Worm (Caenorhabditis elegans) whole organism, early embryonic: ENCODE data around the gene Y43F4B.10.
A peak's percentile ranks its signal among the peaks of the same experiment; 100 is the strongest.

Experiments used
- B0310.2 ChIP-seq: sonication (generic microtip); optimal IDR thresholded peaks from 2 replicates; lab custom pipeline; 2016; ENCODE audit warnings: mild to moderate bottlenecking, missing genetic modification characterization, missing compliant biosample characterization
- F13C5.2 ChIP-seq: sonication (generic microtip); optimal IDR thresholded peaks from 2 replicates; lab custom pipeline; 2017; ENCODE audit warnings: mild to moderate bottlenecking, missing genetic modification characterization, inconsistent platforms, missing compliant biosample characterization
- aly-1 ChIP-seq: sonication (generic microtip); optimal IDR thresholded peaks from 2 replicates; lab custom pipeline; 2016; ENCODE audit warnings: missing genetic modification characterization, missing compliant biosample characterization
- ama-1 ChIP-seq: fragments of 150-350 bp; optimal IDR thresholded peaks from 2 replicates; lab custom pipeline; 2014
- ceh-13 ChIP-seq: fragments of 200-800 bp; sonication (Bioruptor generic); optimal IDR thresholded peaks from 2 replicates; lab custom pipeline; 2018; ENCODE audit warnings: mild to moderate bottlenecking, missing genetic modification characterization, missing compliant biosample characterization
- ets-7 ChIP-seq: sonication (generic microtip); optimal IDR thresholded peaks from 2 replicates; lab custom pipeline; 2016; ENCODE audit warnings: missing genotype, missing genetic modification characterization, missing compliant biosample characterization
- flt-1 ChIP-seq: fragments of 200-800 bp; sonication (Bioruptor generic); IDR thresholded peaks from 2 replicates; pipeline ENCODE4 v1.3.6; 2022; ENCODE audit warnings: missing genetic modification characterization, missing compliant biosample characterization
- hmbx-1 ChIP-seq: sonication (generic microtip); optimal IDR thresholded peaks from 2 replicates; lab custom pipeline; 2016; ENCODE audit warnings: mild to moderate bottlenecking, missing genetic modification characterization, missing compliant biosample characterization
- hmg-4 ChIP-seq: fragments of 200-800 bp; sonication (Bioruptor generic); optimal IDR thresholded peaks from 2 replicates; lab custom pipeline; 2018; ENCODE audit warnings: mild to moderate bottlenecking, missing genetic modification characterization, missing compliant biosample characterization
- hnd-1 ChIP-seq: sonication (generic microtip); optimal IDR thresholded peaks from 2 replicates; lab custom pipeline; 2016; ENCODE audit warnings: missing genetic modification characterization, missing compliant biosample characterization
- pes-1 ChIP-seq: fragments of 200-800 bp; sonication (Bioruptor generic); IDR thresholded peaks from 2 replicates; pipeline ENCODE4 v1.3.6; 2022; ENCODE audit warnings: missing genetic modification reagents, missing genetic modification characterization, missing compliant biosample characterization
- scrt-1 ChIP-seq: fragments of 200-800 bp; sonication (Bioruptor generic); IDR thresholded peaks from 2 replicates; pipeline ENCODE4 v1.3.6; 2022; ENCODE audit warnings: missing genetic modification characterization, missing compliant biosample characterization
- sea-1 ChIP-seq: fragments of 200-800 bp; sonication (Bioruptor generic); conservative IDR thresholded peaks from 2 replicates; pipeline ENCODE4 v1.3.6; 2022; ENCODE audit warnings: missing genetic modification characterization, missing compliant biosample characterization
- tbx-11 ChIP-seq: fragments of 200-800 bp; sonication (Bioruptor generic); IDR thresholded peaks from 2 replicates; pipeline ENCODE4 v1.3.6; 2022; ENCODE audit warnings: missing genetic modification characterization, missing compliant biosample characterization
- tbx-37 ChIP-seq: fragments of 200-800 bp; sonication (Bioruptor generic); conservative IDR thresholded peaks from 2 replicates; pipeline ENCODE4 v1.3.6; 2022; ENCODE audit warnings: missing genetic modification reagents, missing genetic modification characterization, missing compliant biosample characterization
- tra-4 ChIP-seq: sonication (generic microtip); optimal IDR thresholded peaks from 2 replicates; lab custom pipeline; 2017; ENCODE audit warnings: missing genetic modification characterization, missing compliant biosample characterization

Y43F4B.10 gene

ce11 chrIII:13275784-13276183 is 38.1 kb upstream of the Y43F4B.10 start:
- TF ChIP-seq flt-1: no peak
- peak; percentile 42 for TF ChIP-seq hmg-4 (GFP tag; lab: Kevin White, UChicago)
- TF ChIP-seq tbx-37 (GFP tag; lab: Robert Waterston, UW): no peak

ce11 chrIII:13276958-13277357 is 36.9 kb upstream of the Y43F4B.10 start, which contains the start of gene unc-64:
Gene unc-64, plus strand, starts transcription at chrIII:13277258.
- no peak for TF ChIP-seq tbx-11 (GFP tag; lab: Robert Waterston, UW)
- no peak for TF ChIP-seq aly-1
- TF ChIP-seq pes-1: no peak
- TF ChIP-seq hnd-1 (tag; lab: Kevin White, UChicago): no peak
- no peak for TF ChIP-seq flt-1
- TF ChIP-seq ama-1: no peak
- TF ChIP-seq ceh-13 (GFP tag; lab: Kevin White, UChicago): no peak
- no peak for TF ChIP-seq B0310.2 (tag; lab: Kevin White, UChicago)
- TF ChIP-seq hmbx-1 (tag; lab: Kevin White, UChicago): no peak
- no peak for TF ChIP-seq F13C5.2
- no peak for TF ChIP-seq sea-1 (GFP tag; lab: Robert Waterston, UW)
- TF ChIP-seq ets-7: no peak
- no peak for TF ChIP-seq tbx-37 (GFP tag; lab: Robert Waterston, UW)
- no peak for TF ChIP-seq hmg-4 (GFP tag; lab: Kevin White, UChicago)
- no peak for TF ChIP-seq tra-4 (tag; lab: Kevin White, UChicago)
- TF ChIP-seq scrt-1 (GFP tag; lab: Robert Waterston, UW): no peak

ce11 chrIII:13277881-13278500 is 35.9 kb upstream of the Y43F4B.10 start:
- no peak for TF ChIP-seq tra-4 (tag; lab: Kevin White, UChicago)
- no peak for TF ChIP-seq pes-1
- TF ChIP-seq F13C5.2: no peak
- no peak for TF ChIP-seq flt-1
- TF ChIP-seq hnd-1 (tag; lab: Kevin White, UChicago): no peak
- no peak for TF ChIP-seq aly-1
- no peak for TF ChIP-seq hmbx-1 (tag; lab: Kevin White, UChicago)
- no peak for TF ChIP-seq scrt-1 (GFP tag; lab: Robert Waterston, UW)
- TF ChIP-seq tbx-11 (GFP tag; lab: Robert Waterston, UW): no peak
- no peak for TF ChIP-seq ets-7
- no peak for TF ChIP-seq tbx-37 (GFP tag; lab: Robert Waterston, UW)
- no peak for TF ChIP-seq ceh-13 (GFP tag; lab: Kevin White, UChicago)
- no peak for TF ChIP-seq ama-1
- TF ChIP-seq hmg-4 (GFP tag; lab: Kevin White, UChicago): no peak

- no peak for TF ChIP-seq ets-7
- no peak for TF ChIP-seq B0310.2 (tag; lab: Kevin White, UChicago)
- TF ChIP-seq ama-1: no peak
- TF ChIP-seq tra-4 (tag; lab: Kevin White, UChicago): no peak
- no peak for TF ChIP-seq F13C5.2
- no peak for TF ChIP-seq pes-1
- no peak for TF ChIP-seq flt-1
- TF ChIP-seq sea-1 (GFP tag; lab: Robert Waterston, UW): no peak
Observed at ce11 chrIII:13285421-13285820, 28.4 kb upstream of the Y43F4B.10 start, which contains the start of gene F56A8.8. Gene F56A8.8, plus strand, starts transcription at chrIII:13285721.

ce11 chrIII:13292971-13293514 is 20.8 kb upstream of the Y43F4B.10 start, which contains the start of gene set-25:
Gene set-25, minus strand, starts transcription at chrIII:13293090.
- peak; percentile 80 for TF ChIP-seq pes-1
- TF ChIP-seq sea-1 (GFP tag; lab: Robert Waterston, UW): peak; percentile 53; the same call in 1 of the 2 replicates
- peak; percentile 14 for TF ChIP-seq ceh-13 (GFP tag; lab: Kevin White, UChicago)
- peak; percentile 51; the same call in 1 of the 2 replicates for TF ChIP-seq tbx-11 (GFP tag; lab: Robert Waterston, UW)
- peak; percentile 47; the same call in 1 of the 2 replicates for TF ChIP-seq scrt-1 (GFP tag; lab: Robert Waterston, UW)

ce11 chrIII:13296289-13296874 is 17.5 kb upstream of the Y43F4B.10 start, which contains the start of gene npp-18:
Gene npp-18, plus strand, starts transcription at chrIII:13296853.
- peak; percentile 87 for TF ChIP-seq sea-1 (GFP tag; lab: Robert Waterston, UW)
- TF ChIP-seq tbx-11 (GFP tag; lab: Robert Waterston, UW): peak; percentile 83
- peak; percentile 83 for TF ChIP-seq pes-1
- TF ChIP-seq tbx-37 (GFP tag; lab: Robert Waterston, UW): peak; percentile 75; the same call in 1 of the 2 replicates
- peak; percentile 73 for TF ChIP-seq flt-1
- peak; percentile 84 for TF ChIP-seq scrt-1 (GFP tag; lab: Robert Waterston, UW)

ce11 chrIII:13298722-13299431 is 15.0 kb upstream of the Y43F4B.10 start, which contains the start of gene pgm-2:
Gene pgm-2, plus strand, starts transcription at chrIII:13299378.
- no peak for TF ChIP-seq hmbx-1 (tag; lab: Kevin White, UChicago)
- TF ChIP-seq pes-1: no peak
- peak; percentile 32 for TF ChIP-seq ama-1
- peak; percentile 12 for TF ChIP-seq aly-1
- TF ChIP-seq tra-4 (tag; lab: Kevin White, UChicago): peak; percentile 46

ce11 chrIII:13301983-13302382 is 11.9 kb upstream of the Y43F4B.10 start:
- TF ChIP-seq ceh-13 (GFP tag; lab: Kevin White, UChicago): no peak
- no peak for TF ChIP-seq ama-1
- TF ChIP-seq ets-7: no peak
- TF ChIP-seq tbx-11 (GFP tag; lab: Robert Waterston, UW): no peak
- TF ChIP-seq hmg-4 (GFP tag; lab: Kevin White, UChicago): no peak
